Worm (Caenorhabditis elegans) whole organism, L2 larva: ENCODE results near the gene snb-6.

Source experiments
- F13H6.1 ChIP-seq: sonication (generic microtip); optimal IDR thresholded peaks from 2 replicates; lab custom pipeline; 2016; ENCODE audit warnings: missing genetic modification characterization, missing compliant biosample characterization
- ZK546.5 ChIP-seq: sonication (generic microtip); optimal IDR thresholded peaks from 2 replicates; lab custom pipeline; 2017; ENCODE audit warnings: missing biosample characterization, missing genetic modification characterization
- aly-2 ChIP-seq: fragments of 150-350 bp; optimal IDR thresholded peaks from 2 replicates; lab custom pipeline; 2014; ENCODE audit warnings: missing biosample characterization, missing genetic modification characterization
- ama-1 ChIP-seq: fragments of 150-350 bp; optimal IDR thresholded peaks from 2 replicates; lab custom pipeline; 2018; ENCODE audit warnings: inconsistent platforms
- blmp-1 ChIP-seq: sonication (generic microtip); optimal IDR thresholded peaks from 2 replicates; lab custom pipeline; 2017; ENCODE audit warnings: missing genetic modification characterization, mild to moderate bottlenecking, missing compliant biosample characterization, antibody characterized with exemption, moderate library complexity; ENCODE audit not compliant: insufficient read depth
- ceh-16 ChIP-seq: fragments of 150-350 bp; optimal IDR thresholded peaks from 2 replicates; lab custom pipeline; 2014; ENCODE audit warnings: missing biosample characterization, missing genetic modification characterization
- ceh-82 ChIP-seq: fragments of 150-350 bp; optimal IDR thresholded peaks from 2 replicates; lab custom pipeline; 2014; ENCODE audit warnings: missing biosample characterization, missing genetic modification characterization
- crh-2 ChIP-seq: sonication (generic microtip); optimal IDR thresholded peaks from 2 replicates; lab custom pipeline; 2017; ENCODE audit warnings: missing biosample characterization, missing genetic modification characterization
- elt-1 ChIP-seq: fragments of 150-350 bp; optimal IDR thresholded peaks from 2 replicates; lab custom pipeline; 2014; ENCODE audit warnings: missing biosample characterization, missing genetic modification characterization
- elt-3 ChIP-seq: sonication (generic microtip); optimal IDR thresholded peaks from 2 replicates; lab custom pipeline; 2017; ENCODE audit warnings: missing biosample characterization, missing genetic modification characterization
- fos-1 ChIP-seq: fragments of 150-350 bp; optimal IDR thresholded peaks from 2 replicates; lab custom pipeline; 2014; ENCODE audit warnings: missing biosample characterization, missing genetic modification characterization
- gmeb-1 ChIP-seq: fragments of 150-350 bp; optimal IDR thresholded peaks from 2 replicates; lab custom pipeline; 2014; ENCODE audit warnings: missing biosample characterization, missing genetic modification characterization
- lin-13 ChIP-seq: fragments of 150-350 bp; optimal IDR thresholded peaks from 2 replicates; lab custom pipeline; 2014; ENCODE audit warnings: missing biosample characterization, missing genetic modification reagents, missing genetic modification characterization
- mab-5 ChIP-seq: fragments of 150-350 bp; optimal IDR thresholded peaks from 2 replicates; lab custom pipeline; 2014; ENCODE audit warnings: missing biosample characterization, missing genetic modification characterization
- mdl-1 ChIP-seq, 2 experiments: fragments of 150-350 bp in 1 of 2; sonication (generic microtip) in 1 of 2; optimal IDR thresholded peaks; 2 replicates each; lab custom pipeline; 2017; ENCODE audit warnings: missing biosample characterization in 2 of 2, missing genetic modification characterization in 2 of 2
- nhr-10 ChIP-seq: sonication (generic microtip); optimal IDR thresholded peaks from 2 replicates; lab custom pipeline; 2017; ENCODE audit warnings: missing biosample characterization, missing genetic modification characterization
- nhr-11 ChIP-seq: fragments of 150-350 bp; optimal IDR thresholded peaks from 2 replicates; lab custom pipeline; 2014; ENCODE audit warnings: missing biosample characterization, missing genetic modification characterization
- nhr-129 ChIP-seq: fragments of 150-350 bp; optimal IDR thresholded peaks from 2 replicates; lab custom pipeline; 2014; ENCODE audit warnings: missing biosample characterization, missing genetic modification characterization
- nhr-21 ChIP-seq: fragments of 150-350 bp; optimal IDR thresholded peaks from 2 replicates; lab custom pipeline; 2014; ENCODE audit warnings: missing biosample characterization, missing genetic modification characterization
- nhr-23 ChIP-seq: fragments of 150-350 bp; optimal IDR thresholded peaks from 2 replicates; lab custom pipeline; 2014; ENCODE audit warnings: missing biosample characterization, missing genetic modification reagents, missing genetic modification characterization
- nhr-25 ChIP-seq: fragments of 150-350 bp; sonication (generic microtip); optimal IDR thresholded peaks from 3 replicates; lab custom pipeline; 2014; ENCODE audit warnings: missing biosample characterization, missing genetic modification characterization
- nhr-6 ChIP-seq: fragments of 150-350 bp; optimal IDR thresholded peaks from 2 replicates; lab custom pipeline; 2014; ENCODE audit warnings: missing biosample characterization, missing genetic modification characterization
- nhr-77 ChIP-seq: fragments of 150-350 bp; optimal IDR thresholded peaks from 2 replicates; lab custom pipeline; 2014; ENCODE audit warnings: missing biosample characterization, missing genetic modification characterization
- peb-1 ChIP-seq: fragments of 150-350 bp; optimal IDR thresholded peaks from 2 replicates; lab custom pipeline; 2014; ENCODE audit warnings: missing biosample characterization, missing genetic modification characterization
- sma-9 ChIP-seq, 2 experiments: fragments of 150-350 bp in 1 of 2; sonication (generic microtip) in 1 of 2; optimal IDR thresholded peaks; 2 replicates each; lab custom pipeline; 2014 to 2016; ENCODE audit warnings: missing genetic modification characterization in 2 of 2, mild to moderate bottlenecking in 1 of 2, missing biosample characterization in 1 of 2, missing compliant biosample characterization in 1 of 2, missing genetic modification reagents in 1 of 2, moderate library complexity in 1 of 2
- snpc-4 ChIP-seq: fragments of 150-350 bp; optimal IDR thresholded peaks from 2 replicates; lab custom pipeline; 2014; ENCODE audit warnings: missing biosample characterization, missing genetic modification characterization
- unc-39 ChIP-seq: fragments of 150-350 bp; optimal IDR thresholded peaks from 2 replicates; lab custom pipeline; 2014; ENCODE audit warnings: missing biosample characterization, missing genetic modification characterization
- unc-55 ChIP-seq: fragments of 150-350 bp; sonication (generic microtip); optimal IDR thresholded peaks from 3 replicates; lab custom pipeline; 2014; ENCODE audit warnings: missing biosample characterization, missing genetic modification reagents, missing genetic modification characterization
- unc-62 ChIP-seq: fragments of 150-350 bp; optimal IDR thresholded peaks from 2 replicates; lab custom pipeline; 2014; ENCODE audit warnings: missing biosample characterization, missing genetic modification reagents, missing genetic modification characterization
- ztf-1 ChIP-seq: fragments of 200-800 bp; sonication (Bioruptor generic); conservative IDR thresholded peaks from 2 replicates; pipeline ENCODE4 v1.3.6; 2022; ENCODE audit warnings: missing genetic modification characterization, missing compliant biosample characterization
- ztf-11 ChIP-seq: sonication (generic microtip); optimal IDR thresholded peaks from 2 replicates; lab custom pipeline; 2017; ENCODE audit warnings: missing biosample characterization, missing genetic modification characterization
- ztf-4 ChIP-seq: fragments of 150-350 bp; optimal IDR thresholded peaks from 2 replicates; lab custom pipeline; 2014; ENCODE audit warnings: missing biosample characterization, missing genetic modification characterization

snb-6 gene

ce11 chrII:8883559-8883958 is 24.1 kb upstream of the snb-6 start, which contains the start of gene rha-1:
Gene rha-1 (minus strand): TSS chrII:8883659.
- TF ChIP-seq crh-2 (tag; lab: Kevin White, UChicago) = no peak
- TF ChIP-seq elt-1 = no peak
- no peak for TF ChIP-seq nhr-11 (tag; lab: Kevin White, UChicago)
- no peak for TF ChIP-seq unc-62 (GFP tag; lab: Kevin White, UChicago)
- TF ChIP-seq lin-13 (GFP tag; lab: Kevin White, UChicago) = no peak
- TF ChIP-seq elt-3 = no peak
- TF ChIP-seq ama-1 = no peak
- no peak for TF ChIP-seq nhr-77 (tag; lab: Kevin White, UChicago)
- no peak for TF ChIP-seq ztf-1
- TF ChIP-seq mdl-1 (tag; optimal IDR thresholded peaks at IDR 0.05; lab: Kevin White, UChicago) = no peak
- TF ChIP-seq aly-2 (tag; lab: Kevin White, UChicago) = no peak
- TF ChIP-seq nhr-129 (tag; lab: Kevin White, UChicago) = no peak

DNA sequence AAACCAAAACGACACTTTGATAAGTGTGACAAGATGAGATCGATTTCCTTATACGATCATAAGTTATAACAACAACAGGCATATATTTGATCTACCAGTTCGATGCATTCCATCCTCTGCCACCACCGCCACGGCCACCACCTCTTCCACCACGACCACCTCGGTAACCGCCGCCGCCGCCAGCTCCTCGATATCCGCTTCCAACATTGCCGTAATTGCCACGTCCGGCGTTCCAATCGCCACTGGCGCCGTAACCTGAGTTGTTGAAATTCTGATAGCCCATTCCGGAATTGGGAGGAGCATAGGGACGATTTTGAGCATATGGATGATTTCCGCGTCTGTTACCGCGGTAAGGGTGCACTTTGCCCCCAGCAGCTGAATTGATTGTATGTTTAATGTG is 19.0 kb upstream of the snb-6 start:
- TF ChIP-seq ceh-16 (tag; lab: Kevin White, UChicago) (no peak), nhr-77 (tag; lab: Kevin White, UChicago) (no peak), blmp-1 (tag; lab: Kevin White, UChicago) (no peak), sma-9 (GFP tag; optimal IDR thresholded peaks at IDR 0.05; lab: Kevin White, UChicago) (no peak), sma-9 (tag; optimal IDR thresholded peaks at IDR 0.05; lab: Kevin White, UChicago) (no peak), nhr-10 (tag; lab: Kevin White, UChicago) (no peak), unc-55 (no peak), elt-3 (no peak), nhr-25 (no peak)

ce11 chrII:8877032-8877985 is 17.8 kb upstream of the snb-6 start:
- peak; percentile 67 for TF ChIP-seq snpc-4 (tag; lab: Kevin White, UChicago)
- TF ChIP-seq lin-13 (GFP tag; lab: Kevin White, UChicago) = no peak

DNA sequence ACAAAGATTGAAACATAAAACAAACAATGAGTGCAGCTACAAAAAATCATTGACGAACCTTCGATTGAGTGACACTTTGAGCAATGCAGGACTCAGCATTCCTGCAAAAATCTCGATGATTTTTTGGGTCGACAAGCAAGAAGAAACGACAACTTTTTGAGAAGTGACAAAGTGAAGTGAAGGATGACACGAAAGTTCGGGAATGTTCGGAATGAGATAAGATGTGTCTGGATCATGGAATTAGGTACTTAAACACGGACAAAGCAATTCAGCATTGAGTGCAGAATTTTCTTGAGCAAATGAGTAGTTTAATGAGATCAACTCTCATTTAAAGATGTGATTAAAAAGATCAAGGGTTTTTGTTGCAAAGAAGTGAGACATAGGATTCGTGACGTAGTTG is 14.3 kb upstream of the snb-6 start, which contains the start of gene T07D4.2:
Gene T07D4.2, minus strand, starts transcription at position 101 of the 400 bp plus-strand sequence.
- no peak for TF ChIP-seq ztf-4
- no peak for TF ChIP-seq ztf-1
- no peak for TF ChIP-seq blmp-1 (tag; lab: Kevin White, UChicago)
- no peak for TF ChIP-seq mdl-1 (tag; optimal IDR thresholded peaks at IDR 0.05; lab: Kevin White, UChicago)
- TF ChIP-seq nhr-77 (tag; lab: Kevin White, UChicago) = no peak
- no peak for TF ChIP-seq snpc-4 (tag; lab: Kevin White, UChicago)
- no peak for TF ChIP-seq gmeb-1
- TF ChIP-seq ztf-11 = no peak
- no peak for TF ChIP-seq nhr-10 (tag; lab: Kevin White, UChicago)
- TF ChIP-seq ZK546.5 (tag; lab: Kevin White, UChicago) = no peak
- no peak for TF ChIP-seq unc-39

DNA sequence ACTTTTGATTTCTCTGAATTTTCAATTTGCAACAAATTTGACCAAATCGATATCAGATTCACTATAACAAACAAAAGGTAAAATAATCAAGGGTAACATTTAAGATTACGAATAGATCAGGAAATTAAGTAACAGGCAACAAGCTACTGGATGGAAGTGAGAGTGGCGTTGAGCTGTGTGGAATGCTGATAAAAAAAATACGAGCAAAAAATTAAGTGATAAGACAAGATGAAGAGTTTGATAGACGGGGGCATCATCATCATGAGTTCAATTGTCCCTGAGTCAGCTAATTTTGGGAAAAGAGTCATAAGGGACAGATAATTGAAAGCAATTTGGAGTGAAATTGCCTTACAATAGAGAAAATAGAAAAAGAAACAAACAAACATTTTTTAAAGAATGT is 7.3 kb upstream of the snb-6 start:
- TF ChIP-seq F13H6.1 (tag; lab: Kevin White, UChicago) = no peak
- peak; percentile 9 for TF ChIP-seq crh-2 (tag; lab: Kevin White, UChicago)
- peak; percentile 93 for TF ChIP-seq fos-1 (tag; lab: Kevin White, UChicago)
- TF ChIP-seq ceh-82 = no peak
- no peak for TF ChIP-seq ztf-4

ce11 chrII:8865078-8865477 is 5.6 kb upstream of the snb-6 start, which contains the start of gene npr-20:
Gene npr-20 (minus strand): TSS chrII:8865178.
- TF ChIP-seq mdl-1 (tag; optimal IDR thresholded peaks at IDR 0.05; lab: Kevin White, UChicago) (no peak), nhr-23 (tag; lab: Kevin White, UChicago) (no peak), ztf-1 (no peak), ztf-11 (no peak), mab-5 (tag; lab: Kevin White, UChicago) (no peak), nhr-21 (tag; lab: Kevin White, UChicago) (no peak), nhr-10 (tag; lab: Kevin White, UChicago) (no peak), unc-62 (GFP tag; lab: Kevin White, UChicago) (no peak), crh-2 (tag; lab: Kevin White, UChicago) (no peak), nhr-25 (no peak), unc-39 (no peak), ceh-16 (tag; lab: Kevin White, UChicago) (no peak), nhr-6 (tag; lab: Kevin White, UChicago) (no peak), ztf-4 (no peak), peb-1 (tag; lab: Kevin White, UChicago) (no peak), aly-2 (tag; lab: Kevin White, UChicago) (no peak), elt-3 (no peak)
